Fruit fly (Drosophila melanogaster): ENCODE measurements around the gene Pka-R1.
A peak's percentile ranks its signal among the peaks of the same experiment; 100 is the strongest.

The Pka-R1 gene

dm6 chr3L:20771891-20772646 lies 43.8 kb upstream of the Pka-R1 start (continued):
- peak; percentile 80 for TF ChIP-seq Blimp-1 (GFP tag; optimal IDR thresholded peaks at IDR 0.05)

DNA sequence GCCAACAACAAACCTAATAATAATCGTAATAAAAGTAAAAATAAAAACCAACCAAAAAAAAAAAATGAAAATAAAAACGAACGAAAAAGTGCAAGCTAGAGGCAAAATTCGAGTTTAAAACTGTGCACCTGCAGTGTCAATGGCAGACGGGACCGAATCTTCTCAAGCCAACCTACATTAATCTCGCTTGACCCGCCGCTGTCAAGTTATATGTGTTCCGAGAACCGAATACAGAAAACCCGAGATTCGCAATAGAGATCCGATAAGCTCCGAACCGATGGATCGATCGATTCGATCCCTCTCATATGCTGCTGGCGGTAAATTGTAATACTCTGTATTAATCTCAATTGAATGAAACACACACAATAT lies 43.3 kb upstream of the Pka-R1 start:
- TF ChIP-seq CG2129 (GFP tag; IDR thresholded peaks at IDR 0.05; ENCODE audit: partially characterized antibody): no peak
- TF ChIP-seq Poxn (GFP tag; IDR thresholded peaks at IDR 0.05): no peak

DNA sequence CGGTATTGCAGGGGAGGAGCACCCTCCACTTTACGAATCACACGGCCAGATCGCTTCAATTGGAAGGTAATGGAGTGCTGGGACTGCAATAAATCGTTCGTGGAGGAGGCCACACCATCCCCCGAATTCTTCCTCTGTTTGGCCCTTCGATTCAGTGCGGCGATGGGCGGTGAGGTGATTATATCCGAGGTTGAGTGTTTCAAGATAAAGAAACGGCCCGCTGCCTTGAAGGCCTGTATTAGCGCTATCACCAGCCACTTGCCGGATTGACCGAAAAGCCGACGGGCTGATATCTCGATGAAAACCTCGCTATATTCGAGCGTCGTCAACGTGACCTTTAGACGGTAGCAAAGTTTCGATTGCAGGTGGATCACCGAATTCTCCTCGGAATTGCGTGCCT lies 38.4 kb upstream of the Pka-R1 start:
- no peak for TF ChIP-seq lola (GFP tag; optimal IDR thresholded peaks at IDR 0.05)
- no peak for TF ChIP-seq BEAF-32 (GFP tag; optimal IDR thresholded peaks at IDR 0.05)
- TF ChIP-seq ftz-f1 (GFP tag; optimal IDR thresholded peaks at IDR 0.05): peak; percentile 56
- TF ChIP-seq CG9932 (GFP tag; IDR thresholded peaks at IDR 0.05): no peak
- no peak for TF ChIP-seq knrl (GFP tag; IDR thresholded peaks at IDR 0.05; ENCODE audit: partially characterized antibody)
- peak; percentile 91 for TF ChIP-seq CG34376 (GFP tag; optimal IDR thresholded peaks at IDR 0.05)
- no peak for TF ChIP-seq Ravus (GFP tag; IDR thresholded peaks at IDR 0.05)
- no peak for TF ChIP-seq CG6654 (GFP tag; optimal IDR thresholded peaks at IDR 0.05)
- TF ChIP-seq CG10209 (GFP tag; optimal IDR thresholded peaks at IDR 0.05): no peak
- TF ChIP-seq jing (GFP tag; optimal IDR thresholded peaks at IDR 0.05): no peak
- TF ChIP-seq mirr (GFP tag; optimal IDR thresholded peaks at IDR 0.05): peak; percentile 37
- TF ChIP-seq MESR4 (GFP tag; optimal IDR thresholded peaks at IDR 0.05): no peak
- TF ChIP-seq ranshi (GFP tag; IDR thresholded peaks at IDR 0.05): no peak
- TF ChIP-seq exex (tag; optimal IDR thresholded peaks at IDR 0.05): peak; percentile 32
- TF ChIP-seq pho (GFP tag; optimal IDR thresholded peaks at IDR 0.05): no peak
- no peak for TF ChIP-seq Xrp1 (GFP tag; IDR thresholded peaks at IDR 0.05)
- no peak for TF ChIP-seq CG8359 (GFP tag; optimal IDR thresholded peaks at IDR 0.05; ENCODE audit: borderline replicate concordance)
- TF ChIP-seq NC2β (GFP tag; optimal IDR thresholded peaks at IDR 0.05): no peak
- no peak for TF ChIP-seq CG17328 (GFP tag; IDR thresholded peaks at IDR 0.05)
- no peak for TF ChIP-seq seq (GFP tag; IDR thresholded peaks at IDR 0.05)
- peak; percentile 31 for TF ChIP-seq sug (tag; optimal IDR thresholded peaks at IDR 0.05)
- TF ChIP-seq CG11247 (GFP tag; IDR thresholded peaks at IDR 0.05): no peak
- no peak for TF ChIP-seq CG16863 (GFP tag; optimal IDR thresholded peaks at IDR 0.05)
- no peak for TF ChIP-seq row (GFP tag; IDR thresholded peaks at IDR 0.05)
- peak; percentile 48 for TF ChIP-seq Med (GFP tag)
- TF ChIP-seq bigmax (GFP tag; optimal IDR thresholded peaks at IDR 0.05): no peak
- TF ChIP-seq zen2 (GFP tag; IDR thresholded peaks at IDR 0.05; ENCODE audit: partially characterized antibody): 0 out of 3 replicates have a peak, but pooled peaks have one; percentile 12

DNA sequence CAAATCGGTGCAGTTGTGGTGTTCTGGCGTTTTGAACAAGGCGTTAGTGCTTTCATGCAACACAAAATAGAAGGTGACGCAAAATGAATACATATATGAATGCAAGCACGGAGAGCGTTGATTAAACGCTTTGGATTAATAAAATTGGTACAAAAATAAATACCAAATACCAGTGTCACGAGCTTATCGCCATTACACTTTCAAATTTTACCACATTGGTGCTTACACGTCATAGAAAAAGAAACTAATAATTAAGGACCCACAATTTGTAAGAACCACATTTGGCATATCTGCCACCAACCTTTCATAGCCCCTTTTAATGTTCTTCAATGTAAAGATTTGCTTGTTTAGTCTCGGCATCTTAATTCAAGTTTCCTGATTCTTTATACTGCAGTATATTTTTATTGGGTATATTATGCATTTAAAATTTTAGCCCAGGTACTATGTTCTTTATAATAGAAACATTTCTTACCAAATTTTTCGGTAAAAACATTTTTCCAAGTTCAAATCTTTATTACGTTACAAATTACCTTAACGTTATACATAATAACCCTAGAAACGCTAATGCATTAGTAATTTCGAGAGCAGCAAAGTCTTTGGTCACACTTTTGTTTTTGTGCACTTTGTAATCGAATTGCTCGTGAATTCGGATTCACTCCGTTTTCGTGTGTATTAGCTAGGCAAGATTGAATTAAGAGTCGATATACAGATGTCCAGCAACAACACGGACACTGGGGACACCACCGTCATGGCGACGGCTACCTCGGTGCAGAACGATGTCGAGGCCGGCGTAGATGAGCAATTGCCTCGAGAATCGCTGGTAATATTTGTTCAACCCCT lies 37.5 kb upstream of the Pka-R1 start, which contains the start of the genes Pex16 and Pex14:
TSS of gene Pex16 (minus strand) at position 41 of the 840 bp plus-strand sequence.
TSS of gene Pex14 (plus strand) at position 576 of the 840 bp plus-strand sequence.
- peak; percentile 57 for TF ChIP-seq slp2 (GFP tag; optimal IDR thresholded peaks at IDR 0.05)
- TF ChIP-seq ab (GFP tag; optimal IDR thresholded peaks at IDR 0.05): peak; percentile 56
- TF ChIP-seq CG12219 (GFP tag; optimal IDR thresholded peaks at IDR 0.05): peak; percentile 26
- TF ChIP-seq CG17829 (tag; optimal IDR thresholded peaks at IDR 0.05): peak; percentile 64
- peak; percentile 63 for TF ChIP-seq grau (tag; optimal IDR thresholded peaks at IDR 0.05)
- no peak for TF ChIP-seq dati (GFP tag; IDR thresholded peaks at IDR 0.05)
- TF ChIP-seq Jarid2 (GFP tag; optimal IDR thresholded peaks at IDR 0.05): no peak
- TF ChIP-seq tll (GFP tag; optimal IDR thresholded peaks at IDR 0.05): peak in 1 of 2 experiments; percentile 77
- peak; percentile 78; the same call in 1 of the 2 replicates for TF ChIP-seq vvl (GFP tag; IDR thresholded peaks at IDR 0.05)
- no peak for TF ChIP-seq CG4282 (GFP tag; optimal IDR thresholded peaks at IDR 0.05)
- peak; percentile 38 for TF ChIP-seq CG10274 (GFP tag; optimal IDR thresholded peaks at IDR 0.05)
- TF ChIP-seq Oaz (GFP tag; IDR thresholded peaks at IDR 0.05): peak; percentile 52
- TF ChIP-seq Deaf1 (tag; optimal IDR thresholded peaks at IDR 0.05): no peak
- peak; percentile 10 for TF ChIP-seq Sry-β (GFP tag; optimal IDR thresholded peaks at IDR 0.05)
